Worm (Caenorhabditis elegans) whole organism, L1 larva: ENCODE data around the gene col-69.
A peak's percentile ranks its signal among the peaks of the same experiment; 100 is the strongest.

Experiments used
- C04F5.9 ChIP-seq: sonication (generic microtip); optimal IDR thresholded peaks from 2 replicates; lab custom pipeline; 2016; ENCODE audit warnings: missing genetic modification characterization, missing compliant biosample characterization
- F16B12.6 ChIP-seq: fragments of 150-350 bp; optimal IDR thresholded peaks from 2 replicates; lab custom pipeline; 2014; ENCODE audit warnings: missing biosample characterization, missing genetic modification characterization
- Y116A8C.19 ChIP-seq: sonication (generic microtip); optimal IDR thresholded peaks from 2 replicates; lab custom pipeline; 2016; ENCODE audit warnings: missing compliant biosample characterization, missing genetic modification characterization, borderline replicate concordance
- aha-1 ChIP-seq: fragments of 150-350 bp; optimal IDR thresholded peaks from 2 replicates; lab custom pipeline; 2014; ENCODE audit warnings: missing biosample characterization, missing genetic modification characterization
- aly-2 ChIP-seq: fragments of 150-350 bp; optimal IDR thresholded peaks from 2 replicates; lab custom pipeline; 2014; ENCODE audit warnings: missing biosample characterization, missing genetic modification characterization
- ama-1 ChIP-seq: fragments of 150-350 bp; optimal IDR thresholded peaks from 2 replicates; lab custom pipeline; 2014
- blmp-1 ChIP-seq: fragments of 150-350 bp; optimal IDR thresholded peaks from 2 replicates; lab custom pipeline; 2014; ENCODE audit warnings: missing biosample characterization, missing genetic modification characterization
- ceh-88 ChIP-seq: fragments of 200-800 bp; sonication (Bioruptor generic); IDR thresholded peaks from 2 replicates; pipeline ENCODE4 v1.3.6; 2022; ENCODE audit warnings: missing genetic modification characterization, missing compliant biosample characterization
- ces-1 ChIP-seq: fragments of 150-350 bp; optimal IDR thresholded peaks from 2 replicates; lab custom pipeline; 2014; ENCODE audit warnings: missing biosample characterization, missing genetic modification reagents, missing genetic modification characterization
- dpl-1 ChIP-seq, 3 experiments: fragments of 150-350 bp in 2 of 3; sonication (generic microtip) in 1 of 3; optimal IDR thresholded peaks; 2 replicates each; lab custom pipeline; 2014 to 2017; ENCODE audit warnings: missing biosample characterization in 3 of 3, missing genetic modification characterization in 3 of 3, missing genetic modification reagents in 3 of 3
- dsc-1 ChIP-seq: sonication (generic microtip); optimal IDR thresholded peaks from 2 replicates; lab custom pipeline; 2016; ENCODE audit warnings: mild to moderate bottlenecking, missing genetic modification characterization, missing compliant biosample characterization
- efl-1 ChIP-seq, 4 experiments: fragments of 150-350 bp; optimal IDR thresholded peaks in 3 of 4; peaks in 1 of 4; 1 replicate in 1 of 4; 2 replicates in 3 of 4; lab custom pipeline; 2014; ENCODE audit warnings: missing biosample characterization in 2 of 4, missing genetic modification characterization in 2 of 4, missing genetic modification reagents in 2 of 4
- elt-2 ChIP-seq: sonication (generic microtip); optimal IDR thresholded peaks from 2 replicates; lab custom pipeline; 2016; ENCODE audit warnings: missing genetic modification characterization, mild to moderate bottlenecking, inconsistent platforms, missing compliant biosample characterization, missing genetic modification reagents
- fkh-10 ChIP-seq: sonication (generic microtip); optimal IDR thresholded peaks from 2 replicates; lab custom pipeline; 2017; ENCODE audit warnings: missing biosample characterization, missing genetic modification reagents, missing genetic modification characterization
- fkh-4 ChIP-seq: sonication (generic microtip); optimal IDR thresholded peaks from 2 replicates; lab custom pipeline; 2016; ENCODE audit warnings: missing compliant biosample characterization, missing genetic modification characterization, borderline replicate concordance
- fkh-8 ChIP-seq: sonication (generic microtip); optimal IDR thresholded peaks from 2 replicates; lab custom pipeline; 2016; ENCODE audit warnings: mild to moderate bottlenecking, missing genetic modification characterization, missing compliant biosample characterization
- fos-1 ChIP-seq: fragments of 150-350 bp; optimal IDR thresholded peaks from 2 replicates; lab custom pipeline; 2014; ENCODE audit warnings: missing biosample characterization, missing genetic modification characterization
- irx-1 ChIP-seq: sonication (generic microtip); optimal IDR thresholded peaks from 2 replicates; lab custom pipeline; 2016; ENCODE audit warnings: missing genetic modification characterization, missing compliant biosample characterization
- lin-14 ChIP-seq: fragments of 200-800 bp; sonication (Bioruptor generic); optimal IDR thresholded peaks from 2 replicates; lab custom pipeline; 2018; ENCODE audit warnings: mild to moderate bottlenecking, missing genetic modification characterization, moderate library complexity, missing compliant biosample characterization
- lin-15B ChIP-seq: fragments of 150-350 bp; sonication (generic microtip); optimal IDR thresholded peaks from 3 replicates; lab custom pipeline; 2014; ENCODE audit warnings: missing biosample characterization, missing genetic modification characterization
- mdl-1 ChIP-seq, 2 experiments: fragments of 150-350 bp; optimal IDR thresholded peaks; 2 replicates each; lab custom pipeline; 2014 to 2017; ENCODE audit warnings: missing biosample characterization in 2 of 2, missing genetic modification characterization in 2 of 2, inconsistent platforms in 1 of 2
- nhr-11 ChIP-seq: fragments of 150-350 bp; optimal IDR thresholded peaks from 2 replicates; lab custom pipeline; 2014; ENCODE audit warnings: missing biosample characterization, missing genetic modification characterization
- nhr-12 ChIP-seq: sonication (generic microtip); optimal IDR thresholded peaks from 2 replicates; lab custom pipeline; 2017; ENCODE audit warnings: missing biosample characterization, missing genetic modification characterization
- nhr-19 ChIP-seq: fragments of 200-800 bp; sonication (Bioruptor generic); conservative IDR thresholded peaks from 2 replicates; pipeline ENCODE4 v1.3.6; 2022; ENCODE audit warnings: missing genetic modification characterization, missing compliant biosample characterization
- nhr-20 ChIP-seq: sonication (generic microtip); optimal IDR thresholded peaks from 2 replicates; lab custom pipeline; 2016; ENCODE audit warnings: mild to moderate bottlenecking, missing genetic modification characterization, missing compliant biosample characterization
- nhr-237 ChIP-seq: fragments of 150-350 bp; optimal IDR thresholded peaks from 2 replicates; lab custom pipeline; 2014; ENCODE audit warnings: missing biosample characterization, missing genetic modification characterization
- nhr-28 ChIP-seq: fragments of 150-350 bp; optimal IDR thresholded peaks from 2 replicates; lab custom pipeline; 2014; ENCODE audit warnings: missing biosample characterization, missing genetic modification characterization
- nhr-76 ChIP-seq: sonication (generic microtip); optimal IDR thresholded peaks from 2 replicates; lab custom pipeline; 2017; ENCODE audit warnings: missing biosample characterization, missing genetic modification characterization
- nhr-77 ChIP-seq: fragments of 150-350 bp; optimal IDR thresholded peaks from 2 replicates; lab custom pipeline; 2014; ENCODE audit warnings: missing biosample characterization, missing genetic modification characterization
- nhr-85 ChIP-seq: sonication (generic microtip); peaks from one replicate; lab custom pipeline; 2016; ENCODE audit warnings: missing genetic modification characterization, inconsistent platforms, missing compliant biosample characterization
- nhr-90 ChIP-seq: sonication (generic microtip); optimal IDR thresholded peaks from 2 replicates; lab custom pipeline; 2016; ENCODE audit warnings: mild to moderate bottlenecking, missing genetic modification characterization, missing compliant biosample characterization; ENCODE audit not compliant: poor library complexity
- pag-3 ChIP-seq: sonication (generic microtip); optimal IDR thresholded peaks from 2 replicates; lab custom pipeline; 2017; ENCODE audit warnings: missing genetic modification characterization, mild to moderate bottlenecking, missing compliant biosample characterization, antibody characterized with exemption, borderline replicate concordance; ENCODE audit not compliant: insufficient read depth
- rnt-1 ChIP-seq: sonication (generic microtip); optimal IDR thresholded peaks from 2 replicates; lab custom pipeline; 2016; ENCODE audit warnings: mild to moderate bottlenecking, missing genetic modification characterization, moderate library complexity, missing compliant biosample characterization
- skn-1 ChIP-seq: fragments of 150-350 bp; optimal IDR thresholded peaks from 2 replicates; lab custom pipeline; 2014; ENCODE audit warnings: missing biosample characterization, missing genetic modification characterization
- snpc-4 ChIP-seq: fragments of 150-350 bp; optimal IDR thresholded peaks from 2 replicates; lab custom pipeline; 2014; ENCODE audit warnings: missing biosample characterization, missing genetic modification characterization
- sox-4 ChIP-seq: sonication (generic microtip); optimal IDR thresholded peaks from 2 replicates; lab custom pipeline; 2016; ENCODE audit warnings: missing genetic modification characterization, missing compliant biosample characterization
- sptf-1 ChIP-seq: fragments of 150-350 bp; optimal IDR thresholded peaks from 2 replicates; lab custom pipeline; 2014; ENCODE audit warnings: missing biosample characterization, missing genetic modification characterization
- sup-37 ChIP-seq: fragments of 200-800 bp; sonication (Bioruptor generic); optimal IDR thresholded peaks from 2 replicates; lab custom pipeline; 2018; ENCODE audit warnings: mild to moderate bottlenecking, missing genetic modification characterization, missing compliant biosample characterization
- swsn-7 ChIP-seq: sonication (generic microtip); optimal IDR thresholded peaks from 2 replicates; lab custom pipeline; 2016; ENCODE audit warnings: missing genetic modification characterization, missing compliant biosample characterization
- tbx-2 ChIP-seq: sonication (generic microtip); optimal IDR thresholded peaks from 2 replicates; lab custom pipeline; 2016; ENCODE audit warnings: missing genetic modification characterization, missing compliant biosample characterization
- unc-130 ChIP-seq: fragments of 150-350 bp; optimal IDR thresholded peaks from 2 replicates; lab custom pipeline; 2017; ENCODE audit warnings: missing biosample characterization, missing genetic modification characterization, inconsistent platforms
- unc-30 ChIP-seq: sonication (generic microtip); optimal IDR thresholded peaks from 2 replicates; lab custom pipeline; 2017; ENCODE audit warnings: missing biosample characterization, missing genetic modification characterization
- unc-62 ChIP-seq: fragments of 150-350 bp; optimal IDR thresholded peaks from 2 replicates; lab custom pipeline; 2014; ENCODE audit warnings: missing biosample characterization, missing genetic modification reagents, missing genetic modification characterization
- unc-98 ChIP-seq: fragments of 200-800 bp; sonication (Bioruptor generic); IDR thresholded peaks from 2 replicates; pipeline ENCODE4 v1.3.6; 2022; ENCODE audit warnings: missing genetic modification characterization, missing compliant biosample characterization
- zip-4 ChIP-seq: fragments of 200-800 bp; sonication (Bioruptor generic); optimal IDR thresholded peaks from 2 replicates; lab custom pipeline; 2018; ENCODE audit warnings: mild to moderate bottlenecking, missing genetic modification characterization, moderate library complexity, missing compliant biosample characterization
- ztf-4 ChIP-seq: fragments of 150-350 bp; optimal IDR thresholded peaks from 2 replicates; lab custom pipeline; 2014; ENCODE audit warnings: missing biosample characterization, missing genetic modification characterization

col-69 gene

DNA sequence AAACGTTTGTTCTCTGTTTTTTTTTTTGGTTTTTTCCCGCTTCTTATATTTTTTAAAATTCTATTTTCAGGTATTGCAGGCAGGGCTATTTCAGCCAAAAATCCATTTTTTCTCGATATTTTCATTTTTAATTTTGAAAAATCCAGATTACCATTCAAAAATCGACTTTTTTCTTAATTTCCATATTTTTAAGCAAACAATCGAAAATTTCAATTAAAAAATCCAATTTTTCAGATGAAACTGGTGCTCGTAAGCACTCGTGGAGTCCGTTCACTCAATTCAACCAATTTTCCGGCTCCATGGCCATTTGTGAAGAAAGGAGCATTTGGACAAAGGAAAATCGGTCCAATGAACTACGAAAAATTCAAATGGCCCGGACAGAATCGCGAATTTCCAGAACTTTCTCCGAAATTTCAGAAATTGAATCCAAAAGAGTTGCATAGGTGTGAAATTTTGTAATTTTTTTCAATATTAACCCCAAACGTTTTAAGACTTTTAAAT is 16.8 kb downstream of the col-69 start, which contains the start of gene mrpl-41:
TSS of gene mrpl-41 (plus strand) at position 235 of the 501 bp plus-strand sequence.
- TF ChIP-seq nhr-90 (tag; lab: Kevin White, UChicago) (no peak), dsc-1 (no peak), sox-4 (tag; lab: Kevin White, UChicago) (no peak), efl-1 (optimal IDR thresholded peaks at IDR 0.05; lab: Kevin White, UChicago) (no peak), efl-1 (GFP tag; optimal IDR thresholded peaks at IDR 0.05 in 1 of 2; lab: Kevin White, UChicago) (peak in 1 of 2 experiments; percentile 91)

DNA sequence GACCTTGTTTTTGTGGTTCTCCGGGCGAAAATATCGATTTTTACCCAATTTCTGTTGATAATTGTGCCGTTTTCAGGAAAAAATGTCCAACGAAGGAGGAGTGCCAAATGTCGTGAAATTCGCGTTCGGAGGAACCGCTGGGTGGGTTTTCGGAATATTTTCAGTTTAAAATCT is 19.1 kb downstream of the col-69 start, which contains the start of gene misc-1:
TSS of gene misc-1 (plus strand) at position 75 of the 174 bp plus-strand sequence.
- TF ChIP-seq lin-15B (tag; lab: Kevin White, UChicago) (no peak), nhr-20 (tag; lab: Kevin White, UChicago) (no peak), fkh-10 (no peak), F16B12.6 (tag; lab: Kevin White, UChicago) (no peak), nhr-28 (tag; lab: Kevin White, UChicago) (no peak), C04F5.9 (tag; lab: Kevin White, UChicago) (no peak), swsn-7 (tag; lab: Kevin White, UChicago) (no peak), blmp-1 (tag; lab: Kevin White, UChicago) (no peak), ceh-88 (GFP tag; lab: Robert Waterston, UW) (no peak), nhr-77 (no peak)
- TF ChIP-seq, all 84 proteins: peak for 0

DNA sequence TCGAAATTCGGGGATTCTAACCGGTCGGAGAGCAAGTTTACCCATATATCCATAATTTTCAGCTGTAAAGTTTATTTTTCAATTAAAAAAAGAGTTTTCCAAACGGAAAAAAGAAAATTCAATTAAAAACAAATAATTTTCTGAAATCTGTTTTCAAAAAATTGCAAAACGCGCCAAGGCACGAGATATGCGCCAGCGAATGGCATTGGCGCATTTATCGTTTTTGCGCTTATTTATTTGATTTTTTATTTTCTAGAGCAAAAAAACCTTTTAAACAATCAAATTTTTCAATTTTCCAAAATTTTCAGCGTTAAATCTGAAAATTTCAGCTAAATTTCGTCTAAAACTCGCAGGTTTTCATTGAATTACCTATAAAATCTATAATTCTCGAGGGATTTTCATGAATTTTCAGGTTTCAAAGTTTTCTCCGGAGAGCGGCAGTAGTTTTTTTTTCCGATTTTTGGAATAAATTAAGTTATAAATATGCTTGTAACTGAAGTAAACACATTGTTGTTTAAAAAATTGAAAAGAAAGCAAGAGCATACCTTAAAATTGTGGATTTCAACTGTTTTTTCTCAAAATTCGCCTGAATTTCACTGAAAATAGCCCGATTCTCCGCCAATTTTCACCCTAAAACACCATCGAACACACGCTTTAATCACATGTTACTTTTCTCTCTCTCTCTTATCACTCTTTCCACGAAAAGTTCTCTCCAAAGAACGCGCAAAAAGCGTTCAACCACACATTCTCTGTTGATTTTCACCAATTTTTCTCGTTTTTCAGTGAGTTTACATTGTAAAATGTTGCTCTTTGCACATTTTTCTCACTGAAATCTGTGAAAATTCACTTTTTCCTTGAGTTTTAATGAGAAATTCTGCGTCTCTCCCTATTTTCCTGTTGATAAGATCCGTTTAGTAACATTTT is 19.7 kb downstream of the col-69 start, which contains the start of gene B0432.10:
TSS of gene B0432.10 (minus strand) at position 649 of the 924 bp plus-strand sequence.
- TF ChIP-seq nhr-237 = peak; percentile 53
- TF ChIP-seq mdl-1 (tag; optimal IDR thresholded peaks at IDR 0.05; lab: Kevin White, UChicago) = peak in 1 of 2 experiments; percentile 72
- peak; percentile 69 for TF ChIP-seq nhr-11 (tag; lab: Kevin White, UChicago)
- peak; percentile 77 for TF ChIP-seq blmp-1 (tag; lab: Kevin White, UChicago)
- TF ChIP-seq nhr-19 (GFP tag; lab: Robert Waterston, UW) = peak; percentile 91
- no peak for TF ChIP-seq unc-62
- TF ChIP-seq ama-1 = no peak
- TF ChIP-seq fkh-8 (tag; lab: Kevin White, UChicago) = peak; percentile 80
- TF ChIP-seq aha-1 (tag; lab: Kevin White, UChicago) = peak; percentile 32
- no peak for TF ChIP-seq pag-3 (tag; lab: Kevin White, UChicago)
- TF ChIP-seq skn-1 (tag; lab: Kevin White, UChicago) = peak; percentile 95
- no peak for TF ChIP-seq fkh-4
- TF ChIP-seq nhr-85 (tag; lab: Kevin White, UChicago) = peak; percentile 90
- peak; percentile 55 for TF ChIP-seq zip-4 (GFP tag; lab: Kevin White, UChicago)
- TF ChIP-seq nhr-12 = no peak
- peak; percentile 55 for TF ChIP-seq fos-1 (tag; lab: Kevin White, UChicago)
- peak; percentile 89 for TF ChIP-seq rnt-1
- TF ChIP-seq nhr-28 (tag; lab: Kevin White, UChicago) = no peak
- no peak for TF ChIP-seq nhr-76 (tag; lab: Kevin White, UChicago)
- TF ChIP-seq unc-30 (tag; lab: Kevin White, UChicago) = no peak
- 0 out of 2 replicates have a peak, but pooled peaks have one; percentile 23 for TF ChIP-seq ceh-88 (GFP tag; lab: Robert Waterston, UW)
- TF ChIP-seq sup-37 (GFP tag; lab: Kevin White, UChicago) = peak; percentile 60
- TF ChIP-seq dpl-1 (GFP tag; optimal IDR thresholded peaks at IDR 0.05; lab: Kevin White, UChicago) = peak; percentile 97 to 98 (median 97)
- TF ChIP-seq unc-130 (tag; lab: Kevin White, UChicago) = peak; percentile 95
- TF ChIP-seq aly-2 = peak; percentile 23
- peak; percentile 27 for TF ChIP-seq ztf-4 (tag; lab: Kevin White, UChicago)
- peak; percentile 64 for TF ChIP-seq F16B12.6 (tag; lab: Kevin White, UChicago)
- TF ChIP-seq elt-2 = peak; percentile 52
- peak; percentile 84 for TF ChIP-seq snpc-4 (tag; lab: Kevin White, UChicago)
- peak; percentile 89 for TF ChIP-seq lin-14 (GFP tag; lab: Kevin White, UChicago)
- no peak for TF ChIP-seq ces-1 (GFP tag; lab: Kevin White, UChicago)
- peak; percentile 89 for TF ChIP-seq nhr-20 (tag; lab: Kevin White, UChicago)
- no peak for TF ChIP-seq sptf-1
- TF ChIP-seq nhr-90 (tag; lab: Kevin White, UChicago) = peak; percentile 86
- TF ChIP-seq unc-98 (GFP tag; lab: Robert Waterston, UW) = no peak
- peak; percentile 82 for TF ChIP-seq lin-15B (tag; lab: Kevin White, UChicago)
- peak; percentile 87 for TF ChIP-seq irx-1
- TF ChIP-seq fkh-10 = no peak
- TF ChIP-seq Y116A8C.19 (tag; lab: Kevin White, UChicago) = no peak
- TF ChIP-seq tbx-2 (tag; lab: Kevin White, UChicago) = peak; percentile 87
